Fruit fly (Drosophila melanogaster) whole organism, larva: Measurements from ENCODE around the gene DCX-EMAP.

Experiments
- noc ChIP-seq: fragments of 200-800 bp; sonication (Bioruptor generic); optimal IDR thresholded peaks from 3 replicates; lab custom pipeline; 2019; ENCODE audit warnings: missing biosample characterization, mild to moderate bottlenecking, missing genetic modification characterization, moderate library complexity

The DCX-EMAP gene

DNA sequence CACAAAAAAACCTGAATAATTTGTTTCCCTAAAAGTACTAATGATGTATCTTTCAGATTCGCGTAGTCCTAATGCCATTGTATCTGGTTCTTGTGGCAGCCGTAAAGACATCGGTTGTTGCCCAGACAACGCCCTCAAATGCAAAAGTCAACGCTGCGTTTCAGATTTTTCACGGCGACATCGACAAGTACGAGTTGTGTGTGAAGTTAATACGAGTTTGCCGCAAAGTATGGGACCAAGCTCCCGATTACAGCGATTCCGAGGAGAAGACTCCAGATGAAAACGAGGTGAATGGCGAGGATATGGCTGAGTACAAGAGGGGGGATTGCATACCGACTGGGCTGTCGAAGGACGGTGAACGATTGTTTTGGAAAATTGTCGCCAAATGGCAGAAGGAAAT lies 76.4 kb downstream of the DCX-EMAP start:
- TF ChIP-seq noc = no peak

dm6 chr3L:14982675-14983084 lies 79.1 kb downstream of the DCX-EMAP start, which contains the start of gene CG5114:
TSS of gene CG5114 (plus strand) at chr3L:14982835.
- TF ChIP-seq noc = no peak

dm6 chr3L:14984521-14985150 lies 81.0 kb downstream of the DCX-EMAP start, which contains the start of gene mnd:
TSS of gene mnd (plus strand) at chr3L:14985100.
- TF ChIP-seq noc = no peak

dm6 chr3L:14986340-14986916 lies 82.8 kb downstream of the DCX-EMAP start:
- TF ChIP-seq noc = no peak

DNA sequence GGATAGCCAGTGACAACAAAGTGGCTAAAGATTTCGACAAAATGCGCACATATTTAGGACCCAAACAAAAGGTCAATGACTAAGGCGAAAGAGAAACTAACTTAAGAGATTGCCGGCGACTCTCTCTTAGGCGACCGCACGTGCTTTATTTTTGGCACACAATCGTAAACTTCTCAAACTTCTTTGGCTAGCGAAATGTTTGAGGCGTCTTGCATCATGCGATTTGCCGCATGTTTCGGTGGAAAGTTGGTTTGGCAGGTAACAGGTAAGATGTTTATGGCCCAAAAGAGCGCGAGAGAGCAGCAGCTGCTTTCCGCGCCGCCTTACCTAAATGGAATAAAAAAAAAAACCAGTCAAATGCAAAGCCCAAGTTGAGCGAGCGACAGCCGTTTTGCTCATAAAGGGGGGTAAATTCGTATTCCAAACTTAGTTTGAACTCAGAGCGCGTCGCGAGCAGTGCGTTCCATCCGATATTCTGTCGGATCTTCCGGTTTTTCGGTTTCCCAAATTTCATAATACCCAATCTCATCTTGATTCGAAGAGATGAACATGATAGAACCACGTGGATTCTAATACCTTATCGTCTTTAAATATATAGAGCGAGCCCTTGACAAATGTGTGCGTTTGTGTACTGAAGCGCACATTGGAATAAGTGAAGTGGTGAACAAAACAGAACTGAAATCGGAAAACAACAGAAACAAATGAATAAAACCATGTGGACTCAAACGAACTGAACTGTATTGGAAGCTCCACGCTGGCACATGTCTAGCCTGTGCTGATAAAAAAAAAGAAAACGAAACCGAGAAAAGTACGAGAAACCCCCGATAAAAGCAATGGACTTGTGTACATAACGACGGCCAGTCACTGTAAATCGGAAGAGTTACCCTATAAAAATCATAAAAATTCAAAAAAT lies 83.6 kb downstream of the DCX-EMAP start:
- TF ChIP-seq noc = peak; percentile 35

dm6 chr3L:14988231-14988630 lies 84.6 kb downstream of the DCX-EMAP start:
- TF ChIP-seq noc = no peak

DNA sequence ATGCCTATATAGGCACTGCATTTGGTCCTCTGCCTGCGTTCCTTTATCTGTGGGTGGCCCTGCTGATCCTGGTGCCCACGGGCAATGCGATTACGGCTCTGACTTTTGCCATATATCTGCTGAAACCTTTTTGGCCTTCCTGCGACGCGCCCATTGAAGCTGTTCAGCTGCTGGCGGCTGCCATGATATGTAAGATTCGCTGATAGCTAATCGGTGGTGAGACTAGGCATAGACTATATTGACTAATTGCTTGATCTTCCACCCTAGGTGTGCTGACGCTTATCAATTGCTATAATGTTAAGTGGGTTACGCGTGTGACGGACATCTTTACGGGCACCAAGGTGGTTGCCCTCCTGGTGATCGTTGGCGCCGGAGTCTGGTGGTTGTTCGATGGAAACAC lies 86.3 kb downstream of the DCX-EMAP start:
- TF ChIP-seq noc = no peak

- TF ChIP-seq noc = no peak
Observed at dm6 chr3L:14992025-14992424, 88.4 kb downstream of the DCX-EMAP start, which contains the start of gene Zip71B. TSS of gene Zip71B (plus strand) at chr3L:14992289.
